Worm (Caenorhabditis elegans) whole organism, mixed stage, embryonic: ENCODE measurements around the gene mak-1.

Experiments used
- blmp-1 ChIP-seq: fragments of 150-350 bp; optimal IDR thresholded peaks from 2 replicates; lab custom pipeline; 2014; ENCODE audit warnings: missing biosample characterization, missing genetic modification characterization
- elt-3 ChIP-seq: fragments of 150-350 bp; optimal IDR thresholded peaks from 2 replicates; lab custom pipeline; 2014; ENCODE audit warnings: missing biosample characterization, missing genetic modification characterization
- hlh-1 ChIP-seq: fragments of 150-350 bp; optimal IDR thresholded peaks from 2 replicates; lab custom pipeline; 2014; ENCODE audit warnings: missing biosample characterization, missing genetic modification reagents, missing genetic modification characterization
- lsy-2 ChIP-seq: fragments of 150-350 bp; optimal IDR thresholded peaks from 2 replicates; lab custom pipeline; 2014; ENCODE audit warnings: missing biosample characterization, missing genetic modification characterization
- nhr-12 ChIP-seq: fragments of 150-350 bp; optimal IDR thresholded peaks from 2 replicates; lab custom pipeline; 2014; ENCODE audit warnings: missing biosample characterization, missing genetic modification characterization
- nhr-237 ChIP-seq: fragments of 150-350 bp; optimal IDR thresholded peaks from 2 replicates; lab custom pipeline; 2014; ENCODE audit warnings: missing biosample characterization, missing genetic modification characterization
- snpc-4 ChIP-seq: fragments of 150-350 bp; optimal IDR thresholded peaks from 2 replicates; lab custom pipeline; 2014; ENCODE audit warnings: missing biosample characterization, missing genetic modification characterization
- unc-39 ChIP-seq: fragments of 150-350 bp; optimal IDR thresholded peaks from 2 replicates; lab custom pipeline; 2014; ENCODE audit warnings: missing biosample characterization, missing genetic modification characterization

ce11 chrII:8776504-8776903, 32.6 kb downstream of the mak-1 start:
- no peak for TF ChIP-seq unc-39 (tag; lab: Kevin White, UChicago)
- TF ChIP-seq hlh-1 (tag; lab: Kevin White, UChicago), result no peak
- TF ChIP-seq snpc-4 (tag; lab: Kevin White, UChicago), result no peak
- TF ChIP-seq blmp-1 (tag; lab: Kevin White, UChicago), result no peak
- no peak for TF ChIP-seq lsy-2
- no peak for TF ChIP-seq nhr-12 (tag; lab: Kevin White, UChicago)
- no peak for TF ChIP-seq nhr-237 (tag; lab: Kevin White, UChicago)
- no peak for TF ChIP-seq elt-3 (tag; lab: Kevin White, UChicago)
